Worm (Caenorhabditis elegans) whole organism, L3 larva: ENCODE measurements around the gene ptrg-1.

Experiments used
- aly-2 ChIP-seq: fragments of 150-350 bp; optimal IDR thresholded peaks from 2 replicates; lab custom pipeline; 2014; ENCODE audit warnings: missing biosample characterization, missing genetic modification characterization
- ceh-16 ChIP-seq: sonication (generic microtip); optimal IDR thresholded peaks from 2 replicates; lab custom pipeline; 2017; ENCODE audit warnings: missing biosample characterization, missing genetic modification characterization
- ceh-28 ChIP-seq: fragments of 150-350 bp; optimal IDR thresholded peaks from 2 replicates; lab custom pipeline; 2014; ENCODE audit warnings: missing biosample characterization, missing genetic modification reagents, missing genetic modification characterization
- ceh-82 ChIP-seq: fragments of 150-350 bp; optimal IDR thresholded peaks from 2 replicates; lab custom pipeline; 2014; ENCODE audit warnings: missing biosample characterization, missing genetic modification characterization
- daf-12 ChIP-seq: fragments of 150-350 bp; optimal IDR thresholded peaks from 2 replicates; lab custom pipeline; 2014; ENCODE audit warnings: missing biosample characterization, missing genetic modification reagents, missing genetic modification characterization
- egl-27 ChIP-seq: sonication (generic microtip); optimal IDR thresholded peaks from 4 replicates; lab custom pipeline; 2017; ENCODE audit warnings: missing biosample characterization, missing genetic modification reagents, missing genetic modification characterization
- egl-5 ChIP-seq: fragments of 150-350 bp; optimal IDR thresholded peaks from 2 replicates; lab custom pipeline; 2017; ENCODE audit warnings: missing biosample characterization, missing genetic modification reagents, missing genetic modification characterization, inconsistent platforms
- elt-2 ChIP-seq: sonication (generic microtip); optimal IDR thresholded peaks from 2 replicates; lab custom pipeline; 2016; ENCODE audit warnings: missing genetic modification reagents, mild to moderate bottlenecking, missing genetic modification characterization, missing compliant biosample characterization
- elt-3 ChIP-seq, 3 experiments: fragments of 150-350 bp in 1 of 3; sonication (generic microtip) in 2 of 3; optimal IDR thresholded peaks; 2 replicates in 2 of 3; 4 replicates in 1 of 3; lab custom pipeline; 2014 to 2017; ENCODE audit warnings: missing biosample characterization in 3 of 3, missing genetic modification characterization in 3 of 3
- eor-1 ChIP-seq, 2 experiments: fragments of 150-350 bp; optimal IDR thresholded peaks; 2 replicates each; lab custom pipeline; 2014 to 2018; ENCODE audit warnings: missing biosample characterization in 2 of 2, missing genetic modification characterization in 2 of 2
- fkh-10 ChIP-seq: sonication (generic microtip); optimal IDR thresholded peaks from 2 replicates; lab custom pipeline; 2017; ENCODE audit warnings: missing biosample characterization, missing genetic modification reagents, missing genetic modification characterization
- fos-1 ChIP-seq: fragments of 150-350 bp; optimal IDR thresholded peaks from 2 replicates; lab custom pipeline; 2014; ENCODE audit warnings: missing biosample characterization, missing genetic modification characterization
- jun-1 ChIP-seq: fragments of 150-350 bp; optimal IDR thresholded peaks from 2 replicates; lab custom pipeline; 2014; ENCODE audit warnings: missing biosample characterization, missing genetic modification reagents, missing genetic modification characterization
- lin-15B ChIP-seq: fragments of 150-350 bp; optimal IDR thresholded peaks from 2 replicates; lab custom pipeline; 2014; ENCODE audit warnings: missing biosample characterization, missing genetic modification characterization
- lin-39 ChIP-seq: fragments of 150-350 bp; optimal IDR thresholded peaks from 2 replicates; lab custom pipeline; 2018; ENCODE audit warnings: missing biosample characterization, missing genetic modification reagents, missing genetic modification characterization
- lsy-12 ChIP-seq: sonication (generic microtip); optimal IDR thresholded peaks from 2 replicates; lab custom pipeline; 2016; ENCODE audit warnings: mild to moderate bottlenecking, missing genetic modification characterization, missing compliant biosample characterization
- mdl-1 ChIP-seq: fragments of 150-350 bp; optimal IDR thresholded peaks from 2 replicates; lab custom pipeline; 2014; ENCODE audit warnings: missing biosample characterization, missing genetic modification characterization
- nfya-1 ChIP-seq: sonication (generic microtip); optimal IDR thresholded peaks from 2 replicates; lab custom pipeline; 2017; ENCODE audit warnings: missing genetic modification characterization, mild to moderate bottlenecking, missing compliant biosample characterization, antibody characterized with exemption, moderate library complexity; ENCODE audit not compliant: insufficient read depth
- nhr-11 ChIP-seq: fragments of 150-350 bp; optimal IDR thresholded peaks from 2 replicates; lab custom pipeline; 2014; ENCODE audit warnings: missing biosample characterization, missing genetic modification characterization
- nhr-12 ChIP-seq: fragments of 150-350 bp; optimal IDR thresholded peaks from 2 replicates; lab custom pipeline; 2014; ENCODE audit warnings: missing biosample characterization, missing genetic modification characterization
- nhr-23 ChIP-seq: fragments of 150-350 bp; optimal IDR thresholded peaks from 2 replicates; lab custom pipeline; 2014; ENCODE audit warnings: missing biosample characterization, missing genetic modification reagents, missing genetic modification characterization
- nhr-237 ChIP-seq: fragments of 150-350 bp; optimal IDR thresholded peaks from 2 replicates; lab custom pipeline; 2014; ENCODE audit warnings: missing biosample characterization, missing genetic modification characterization
- nhr-25 ChIP-seq: sonication (generic microtip); optimal IDR thresholded peaks from 2 replicates; lab custom pipeline; 2017; ENCODE audit warnings: missing biosample characterization, missing genetic modification characterization
- nhr-43 ChIP-seq: sonication (generic microtip); optimal IDR thresholded peaks from 2 replicates; lab custom pipeline; 2016; ENCODE audit warnings: mild to moderate bottlenecking, missing genetic modification characterization, missing compliant biosample characterization; ENCODE audit not compliant: poor library complexity, severe bottlenecking
- nhr-67 ChIP-seq: fragments of 150-350 bp; optimal IDR thresholded peaks from 2 replicates; lab custom pipeline; 2014; ENCODE audit warnings: missing biosample characterization, missing genetic modification characterization
- nhr-76 ChIP-seq: fragments of 150-350 bp; sonication (generic microtip); optimal IDR thresholded peaks from 5 replicates; lab custom pipeline; 2014; ENCODE audit warnings: missing biosample characterization, missing genetic modification characterization
- nhr-77 ChIP-seq: fragments of 150-350 bp; optimal IDR thresholded peaks from 2 replicates; lab custom pipeline; 2014; ENCODE audit warnings: missing biosample characterization, missing genetic modification characterization
- pha-4 ChIP-seq: fragments of 150-350 bp; optimal IDR thresholded peaks from 2 replicates; lab custom pipeline; 2014; ENCODE audit warnings: missing biosample characterization, missing genetic modification reagents, missing genetic modification characterization
- pqm-1 ChIP-seq: fragments of 150-350 bp; optimal IDR thresholded peaks from 2 replicates; lab custom pipeline; 2017; ENCODE audit warnings: missing biosample characterization, missing genetic modification characterization, inconsistent platforms
- sea-2 ChIP-seq: fragments of 150-350 bp; sonication (generic microtip); optimal IDR thresholded peaks from 4 replicates; lab custom pipeline; 2014; ENCODE audit warnings: missing biosample characterization, missing genetic modification reagents, missing genetic modification characterization
- skn-1 ChIP-seq: fragments of 150-350 bp; optimal IDR thresholded peaks from 2 replicates; lab custom pipeline; 2014; ENCODE audit warnings: missing biosample characterization, missing genetic modification characterization
- snpc-4 ChIP-seq: fragments of 150-350 bp; optimal IDR thresholded peaks from 2 replicates; lab custom pipeline; 2014; ENCODE audit warnings: missing biosample characterization, missing genetic modification characterization
- tbx-2 ChIP-seq: sonication (generic microtip); optimal IDR thresholded peaks from 2 replicates; lab custom pipeline; 2016; ENCODE audit warnings: mild to moderate bottlenecking, missing genetic modification characterization, missing compliant biosample characterization
- unc-62 ChIP-seq: fragments of 150-350 bp; sonication (generic microtip); optimal IDR thresholded peaks from 4 replicates; lab custom pipeline; 2014; ENCODE audit warnings: missing biosample characterization, missing genetic modification reagents, missing genetic modification characterization
- zag-1 ChIP-seq: fragments of 150-350 bp; optimal IDR thresholded peaks from 2 replicates; lab custom pipeline; 2014; ENCODE audit warnings: missing biosample characterization, missing genetic modification characterization

ptrg-1 gene

DNA sequence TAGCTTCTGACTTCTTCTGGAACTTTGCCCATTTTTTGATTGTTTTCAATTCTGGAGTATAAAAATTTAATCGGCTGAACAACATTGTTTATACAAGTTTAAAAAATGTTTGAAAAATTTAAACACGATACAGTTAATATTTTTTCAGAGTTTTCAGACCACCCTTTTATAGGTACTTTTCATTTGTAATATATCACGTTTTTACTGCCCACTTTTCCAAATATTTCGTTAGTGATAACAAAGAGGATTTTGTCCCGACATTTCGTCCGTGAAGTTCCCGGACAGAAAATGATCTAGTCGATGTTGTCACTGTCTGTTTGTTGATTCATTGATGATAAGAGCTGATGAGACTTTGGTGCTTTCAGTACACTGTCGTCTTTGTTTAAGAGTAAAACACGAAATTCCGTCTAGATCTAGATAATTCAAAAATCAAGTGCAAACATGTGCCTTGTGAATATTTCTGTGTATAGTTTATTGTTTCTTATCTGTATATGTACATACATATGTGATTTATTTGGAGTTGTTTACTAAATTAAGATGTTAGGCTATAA is 41.1 kb upstream of the ptrg-1 start, which contains the start of gene ech-9:
ech-9 (minus strand) TSS at position 51 of the 551 bp plus-strand sequence.
- TF ChIP-seq elt-2 (tag; lab: Kevin White, UChicago): peak; percentile 58
- peak; percentile 84 for TF ChIP-seq pqm-1 (tag; lab: Kevin White, UChicago)
- TF ChIP-seq nfya-1 (tag; lab: Kevin White, UChicago): no peak

DNA sequence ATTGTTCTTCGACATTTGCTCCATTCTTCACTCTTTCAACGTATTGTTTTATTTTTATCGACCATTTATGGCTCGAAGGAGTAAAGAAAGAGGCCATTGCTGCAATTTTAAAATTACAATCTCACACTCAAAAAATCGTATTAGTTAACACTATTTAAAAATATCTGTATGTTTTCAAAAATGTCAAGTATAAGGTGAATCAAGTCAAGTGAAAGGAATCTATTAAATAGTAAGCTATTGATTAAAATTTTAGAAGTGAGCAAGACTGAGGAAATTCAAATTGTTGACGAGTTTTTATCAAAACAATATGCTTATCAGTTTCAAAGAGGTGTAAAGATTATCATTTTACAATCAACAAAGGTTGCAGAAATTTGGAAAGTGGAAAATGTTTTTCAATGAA is 38.2 kb upstream of the ptrg-1 start, which contains the start of gene F01G10.4:
F01G10.4 (minus strand) TSS at position 101 of the 400 bp plus-strand sequence.
- TF ChIP-seq egl-27 (tag; lab: Kevin White, UChicago) (no peak), elt-3 (tag; optimal IDR thresholded peaks at IDR 0.05; lab: Kevin White, UChicago) (no peak), nhr-67 (no peak), nhr-77 (no peak), snpc-4 (no peak), aly-2 (tag; lab: Kevin White, UChicago) (no peak), nhr-43 (tag; lab: Kevin White, UChicago) (no peak), egl-5 (tag; lab: Kevin White, UChicago) (no peak), fkh-10 (GFP tag; lab: Kevin White, UChicago) (no peak), nhr-76 (no peak), nhr-11 (tag; lab: Kevin White, UChicago) (no peak)
- TF ChIP-seq, all 47 proteins: peak for 0

DNA sequence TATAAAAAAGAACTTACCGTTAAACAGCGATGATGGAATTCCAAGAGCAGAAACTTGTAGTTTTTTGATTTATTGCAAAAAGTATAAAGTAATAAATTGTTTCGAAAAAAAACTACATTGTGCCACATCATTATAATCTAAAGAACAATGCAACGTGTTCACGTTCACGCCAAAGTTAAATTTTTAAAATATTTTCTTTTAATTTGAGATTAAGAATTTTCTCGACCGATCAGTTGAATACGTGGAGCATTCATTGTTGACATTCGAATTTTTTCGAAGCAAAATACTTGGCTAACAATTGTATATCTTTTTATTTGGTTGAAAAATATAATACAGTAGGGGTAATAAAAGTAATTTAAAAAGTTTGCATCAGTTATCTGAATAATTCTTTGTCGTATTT is 36.7 kb upstream of the ptrg-1 start, which contains the start of gene F01G10.5:
F01G10.5 (minus strand) TSS at position 101 of the 400 bp plus-strand sequence.
- TF ChIP-seq skn-1 (tag; lab: Kevin White, UChicago): no peak
- no peak for TF ChIP-seq ceh-16 (tag; lab: Kevin White, UChicago)
- no peak for TF ChIP-seq tbx-2 (tag; lab: Kevin White, UChicago)

ce11 chrIV:10227534-10227933 is 33.3 kb upstream of the ptrg-1 start, which contains the start of gene F01G10.6:
Gene F01G10.6, minus strand, starts transcription at chrIV:10227634.
- TF ChIP-seq unc-62 (GFP tag; lab: Kevin White, UChicago): no peak
- no peak for TF ChIP-seq sea-2
- TF ChIP-seq nhr-12: no peak
- TF ChIP-seq aly-2 (tag; lab: Kevin White, UChicago): no peak
- no peak for TF ChIP-seq fos-1 (tag; lab: Kevin White, UChicago)
- TF ChIP-seq elt-3 (tag; optimal IDR thresholded peaks at IDR 0.05; lab: Kevin White, UChicago): no peak
- TF ChIP-seq lin-15B (tag; lab: Kevin White, UChicago): no peak
- no peak for TF ChIP-seq mdl-1
- no peak for TF ChIP-seq nhr-237
- no peak for TF ChIP-seq ceh-16 (tag; lab: Kevin White, UChicago)
- no peak for TF ChIP-seq egl-5 (tag; lab: Kevin White, UChicago)

- TF ChIP-seq nfya-1 (tag; lab: Kevin White, UChicago) (no peak), nhr-76 (no peak), sea-2 (no peak), zag-1 (tag; lab: Kevin White, UChicago) (no peak), skn-1 (tag; lab: Kevin White, UChicago) (no peak), pqm-1 (tag; lab: Kevin White, UChicago) (no peak), daf-12 (tag; lab: Kevin White, UChicago) (no peak), lin-39 (tag; lab: Kevin White, UChicago) (no peak), ceh-82 (no peak), ceh-28 (no peak), nhr-237 (no peak)
Measured at ce11 chrIV:10223723-10224122, 29.5 kb upstream of the ptrg-1 start, which contains the start of gene nas-12. Gene nas-12, plus strand, starts transcription at chrIV:10224023.

DNA sequence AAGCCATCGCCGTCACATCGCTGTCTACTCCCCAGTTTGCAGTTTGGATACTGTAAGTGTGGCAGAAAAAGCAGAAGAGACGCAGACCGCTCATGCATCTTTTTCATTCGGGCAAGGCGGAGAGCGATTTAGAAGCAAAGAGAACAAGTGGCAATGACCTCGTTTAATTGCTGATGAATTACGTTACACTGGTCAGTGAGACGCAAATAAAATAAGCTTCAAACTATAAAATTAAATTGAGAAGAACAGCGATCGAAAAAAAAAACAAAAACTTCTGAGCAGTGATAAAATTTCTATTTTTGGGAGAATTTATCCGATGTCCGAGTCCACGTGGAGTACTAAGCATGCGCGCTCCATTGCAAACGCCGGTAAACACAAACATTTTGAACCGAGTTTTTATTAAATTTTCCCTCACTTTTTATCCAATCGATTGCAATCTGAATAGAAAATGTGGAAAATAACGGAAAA is 27.9 kb upstream of the ptrg-1 start, which contains the start of gene C24F3.2:
C24F3.2 (plus strand) TSS at position 418 of the 468 bp plus-strand sequence.
- TF ChIP-seq jun-1 (tag; lab: Kevin White, UChicago) (peak; percentile 48), egl-5 (tag; lab: Kevin White, UChicago) (peak; percentile 73), nhr-43 (tag; lab: Kevin White, UChicago) (no peak), nhr-25 (peak; percentile 96), lin-15B (tag; lab: Kevin White, UChicago) (peak; percentile 69), elt-3 (tag; optimal IDR thresholded peaks at IDR 0.05; lab: Kevin White, UChicago) (no peak), lin-39 (tag; lab: Kevin White, UChicago) (peak; percentile 75), skn-1 (tag; lab: Kevin White, UChicago) (peak; percentile 19), elt-2 (tag; lab: Kevin White, UChicago) (peak; percentile 35), nhr-23 (tag; lab: Kevin White, UChicago) (peak; percentile 89), lsy-12 (peak; percentile 70), nfya-1 (tag; lab: Kevin White, UChicago) (peak; percentile 88), snpc-4 (no peak), tbx-2 (tag; lab: Kevin White, UChicago) (peak; percentile 3), unc-62 (GFP tag; lab: Kevin White, UChicago) (peak; percentile 14), nhr-237 (no peak), eor-1 (tag; optimal IDR thresholded peaks at IDR 0.05; lab: Kevin White, UChicago) (no peak), fkh-10 (GFP tag; lab: Kevin White, UChicago) (peak; percentile 4), pha-4 (tag; lab: Kevin White, UChicago) (peak; percentile 55)
